Fruit fly (Drosophila melanogaster) whole organism, adult: Measurements from ENCODE around the gene Trx2.

Experiments
- CG14711 ChIP-seq: fragments of 200-800 bp; sonication (Bioruptor generic); optimal IDR thresholded peaks from 2 replicates; lab custom pipeline; 2018; ENCODE audit warnings: missing biosample characterization, mild to moderate bottlenecking, missing genetic modification characterization, moderate library complexity
- CG5204 ChIP-seq: fragments of 200-800 bp; sonication (Bioruptor generic); optimal IDR thresholded peaks from 2 replicates; lab custom pipeline; 2016; ENCODE audit warnings: missing biosample characterization, missing genetic modification characterization
- Hr96 ChIP-seq: fragments of 200-800 bp; sonication (Bioruptor generic); optimal IDR thresholded peaks from 2 replicates; lab custom pipeline; 2016; ENCODE audit warnings: missing biosample characterization, missing genetic modification characterization
- bab1 ChIP-seq: fragments of 200-800 bp; sonication (Bioruptor generic); optimal IDR thresholded peaks from 3 replicates; lab custom pipeline; 2019; ENCODE audit warnings: missing biosample characterization, mild to moderate bottlenecking, missing genetic modification characterization, moderate library complexity

DNA sequence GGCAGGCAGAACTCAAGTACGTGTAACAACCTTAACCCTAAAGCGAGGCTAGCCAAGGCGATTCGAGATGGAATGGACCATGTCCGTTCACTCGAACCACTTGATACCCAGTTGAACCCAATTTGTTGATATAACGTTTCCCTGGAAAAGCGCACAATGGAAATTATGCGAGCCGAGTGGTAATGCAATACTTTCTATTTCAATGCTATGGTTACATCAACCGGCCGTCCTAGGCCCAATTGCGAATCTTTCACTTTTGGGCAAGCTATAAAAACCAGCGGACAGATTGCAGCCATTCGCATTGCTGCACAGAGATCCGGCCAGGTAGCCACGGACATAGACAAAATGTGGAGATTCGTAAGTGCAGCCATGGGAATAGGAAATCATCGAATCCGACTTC, 43.3 kb downstream of the Trx2 start, which contains the start of gene CG33299:
- TF ChIP-seq bab1 (GFP tag; lab: Kevin White, UChicago) (no peak), Hr96 (GFP tag; lab: Kevin White, UChicago) (no peak), CG14711 (no peak), CG5204 (GFP tag; lab: Kevin White, UChicago) (no peak)
